Fruit fly (Drosophila melanogaster): Measurements from ENCODE around the gene CG7377.

- no peak for TF ChIP-seq CG12768 (GFP tag; optimal IDR thresholded peaks at IDR 0.05)
- TF ChIP-seq CG7101 (tag; optimal IDR thresholded peaks at IDR 0.05) = no peak
- TF ChIP-seq CG11617 (GFP tag; optimal IDR thresholded peaks at IDR 0.05) = no peak
- no peak for TF ChIP-seq kay (GFP tag; ENCODE audit: borderline replicate concordance)
- no peak for TF ChIP-seq tj (GFP tag; optimal IDR thresholded peaks at IDR 0.05)
- no peak for TF ChIP-seq CG33017 (tag; optimal IDR thresholded peaks at IDR 0.05)
- TF ChIP-seq CG7045 (GFP tag; optimal IDR thresholded peaks at IDR 0.05) = no peak
- no peak for TF ChIP-seq cnc (optimal IDR thresholded peaks at IDR 0.05)
- no peak for TF ChIP-seq CG1620 (GFP tag; optimal IDR thresholded peaks at IDR 0.05)
- TF ChIP-seq Hr96 (GFP tag; optimal IDR thresholded peaks at IDR 0.05) = no peak
- TF ChIP-seq Mnt (GFP tag; optimal IDR thresholded peaks at IDR 0.05) = no peak
These were observed 7.4 kb upstream of the CG7377 start, which contains the start of gene CG33269 for dm6 chr3L:11582097-11582496.

Measured in whole organism, adult.